Fruit fly (Drosophila melanogaster): ENCODE measurements around the gene CG11052.

Gene CG11052

dm6 chr3R:7968958-7969701 lies 40.0 kb downstream of the CG11052 start:
- TF ChIP-seq dmrt93B (GFP tag; optimal IDR thresholded peaks at IDR 0.05) = no peak
- TF ChIP-seq tai (GFP tag; optimal IDR thresholded peaks at IDR 0.05) = no peak
- TF ChIP-seq Myc (optimal IDR thresholded peaks at IDR 0.05) = no peak
- no peak for TF ChIP-seq CG9705 (GFP tag; optimal IDR thresholded peaks at IDR 0.05)
- no peak for TF ChIP-seq HLH106 (tag; optimal IDR thresholded peaks at IDR 0.05)
- no peak for TF ChIP-seq N (GFP tag; optimal IDR thresholded peaks at IDR 0.05)
- no peak for TF ChIP-seq CrebA (GFP tag; optimal IDR thresholded peaks at IDR 0.05; ENCODE audit: borderline replicate concordance)
- TF ChIP-seq Vsx2 (GFP tag; optimal IDR thresholded peaks at IDR 0.05; ENCODE audit: partially characterized antibody) = peak; percentile 0
- TF ChIP-seq dsf (GFP tag; optimal IDR thresholded peaks at IDR 0.05; ENCODE audit: borderline replicate concordance) = no peak
- TF ChIP-seq brk (GFP tag; optimal IDR thresholded peaks at IDR 0.05) = no peak
- peak in 1 of 2 experiments; percentile 25 for TF ChIP-seq dl (GFP tag; optimal IDR thresholded peaks at IDR 0.05; ENCODE audit: insufficient read depth in 1 of 2, partially characterized antibody in 2 of 2)
- no peak for TF ChIP-seq Abd-B (GFP tag; optimal IDR thresholded peaks at IDR 0.05)
- no peak for TF ChIP-seq br (GFP tag; optimal IDR thresholded peaks at IDR 0.05)
- no peak for TF ChIP-seq woc (GFP tag; optimal IDR thresholded peaks at IDR 0.05)
- TF ChIP-seq Dif (GFP tag; optimal IDR thresholded peaks at IDR 0.05; ENCODE audit: partially characterized antibody) = no peak
- no peak for TF ChIP-seq Mio (GFP tag; optimal IDR thresholded peaks at IDR 0.05)
- no peak for TF ChIP-seq Rel (GFP tag; optimal IDR thresholded peaks at IDR 0.05)
- peak; percentile 1 for TF ChIP-seq Rel (tag; optimal IDR thresholded peaks at IDR 0.05)
- no peak for TF ChIP-seq ey (GFP tag; optimal IDR thresholded peaks at IDR 0.05)

dm6 chr3R:7967801-7968200 lies 41.3 kb downstream of the CG11052 start:
- TF ChIP-seq N (GFP tag; optimal IDR thresholded peaks at IDR 0.05) (no peak), jim (GFP tag; optimal IDR thresholded peaks at IDR 0.05) (no peak), Dif (GFP tag; optimal IDR thresholded peaks at IDR 0.05; ENCODE audit: partially characterized antibody) (peak; percentile 93), woc (GFP tag; optimal IDR thresholded peaks at IDR 0.05) (peak; percentile 34), h (GFP tag; optimal IDR thresholded peaks at IDR 0.05) (peak; percentile 5), sage (GFP tag; optimal IDR thresholded peaks at IDR 0.05) (no peak), HLH106 (tag; optimal IDR thresholded peaks at IDR 0.05) (no peak), brk (GFP tag; optimal IDR thresholded peaks at IDR 0.05) (no peak), foxo (GFP tag; optimal IDR thresholded peaks at IDR 0.05) (peak in 1 of 2 experiments; percentile 27), Vsx2 (GFP tag; optimal IDR thresholded peaks at IDR 0.05; ENCODE audit: partially characterized antibody) (peak; percentile 52), Myc (optimal IDR thresholded peaks at IDR 0.05) (no peak), fru (GFP tag; optimal IDR thresholded peaks at IDR 0.05) (no peak), CG9705 (GFP tag; optimal IDR thresholded peaks at IDR 0.05) (no peak), br (GFP tag; optimal IDR thresholded peaks at IDR 0.05) (no peak), CG32264 (GFP tag; optimal IDR thresholded peaks at IDR 0.05) (no peak), dl (GFP tag; optimal IDR thresholded peaks at IDR 0.05; ENCODE audit: insufficient read depth in 1 of 2, partially characterized antibody in 2 of 2) (peak; percentile 87 to 93), lola (GFP tag; optimal IDR thresholded peaks at IDR 0.05) (no peak), Dfd (GFP tag; optimal IDR thresholded peaks at IDR 0.05) (no peak), Hr78 (GFP tag; optimal IDR thresholded peaks at IDR 0.05) (no peak), usp (GFP tag; optimal IDR thresholded peaks at IDR 0.05) (no peak), OdsH (GFP tag; optimal IDR thresholded peaks at IDR 0.05) (no peak), Abd-B (GFP tag; optimal IDR thresholded peaks at IDR 0.05) (no peak), rgr (GFP tag; optimal IDR thresholded peaks at IDR 0.05) (no peak), GATAd (GFP tag; optimal IDR thresholded peaks at IDR 0.05) (no peak), Hr83 (GFP tag; optimal IDR thresholded peaks at IDR 0.05; ENCODE audit: poor library complexity, severe bottlenecking) (peak; percentile 16), CrebA (GFP tag; optimal IDR thresholded peaks at IDR 0.05; ENCODE audit: borderline replicate concordance) (peak; percentile 87), Rel (GFP tag; optimal IDR thresholded peaks at IDR 0.05) (peak; percentile 82), Rel (tag; optimal IDR thresholded peaks at IDR 0.05) (no peak), ey (GFP tag; optimal IDR thresholded peaks at IDR 0.05) (no peak), Sp1 (GFP tag; optimal IDR thresholded peaks at IDR 0.05) (no peak), tai (GFP tag; optimal IDR thresholded peaks at IDR 0.05) (no peak), Jra (GFP tag; optimal IDR thresholded peaks at IDR 0.05) (no peak), Hnf4 (GFP tag; optimal IDR thresholded peaks at IDR 0.05) (no peak), Mio (GFP tag; optimal IDR thresholded peaks at IDR 0.05) (no peak), dmrt93B (GFP tag; optimal IDR thresholded peaks at IDR 0.05) (no peak), pan (optimal IDR thresholded peaks at IDR 0.05) (no peak), sv (GFP tag; optimal IDR thresholded peaks at IDR 0.05) (no peak), psq (GFP tag; optimal IDR thresholded peaks at IDR 0.05) (no peak), dsf (GFP tag; optimal IDR thresholded peaks at IDR 0.05; ENCODE audit: borderline replicate concordance) (no peak)

All from whole organism, wandering third instar larva.